Fruit fly (Drosophila melanogaster) whole organism, embryonic: Measurements from ENCODE around the gene CG5079.

Experiments
- Xrp1 ChIP-seq: fragments of 200-800 bp; sonication (Bioruptor generic); IDR thresholded peaks from 2 replicates; pipeline ENCODE4 v1.3.6; 2022; ENCODE audit warnings: missing biosample characterization, missing genetic modification characterization
- cg ChIP-seq: fragments of 200-800 bp; sonication (Bioruptor generic); optimal IDR thresholded peaks from 3 replicates; lab custom pipeline; 2019; ENCODE audit warnings: missing biosample characterization, mild to moderate bottlenecking, missing genetic modification characterization, moderate library complexity
- pfk ChIP-seq: fragments of 200-800 bp; sonication (Bioruptor generic); optimal IDR thresholded peaks from 2 replicates; lab custom pipeline; 2018; ENCODE audit warnings: missing biosample characterization, mild to moderate bottlenecking, missing genetic modification characterization, moderate library complexity

- no peak for TF ChIP-seq pfk
- no peak for TF ChIP-seq Xrp1
- no peak for TF ChIP-seq cg (GFP tag; lab: Kevin White, UChicago)
Observed at dm6 chr3R:25628657-25629056, 15.2 kb downstream of the CG5079 start.
